Fruit fly (Drosophila melanogaster) Kc167 (cell line): ENCODE results near the gene ham.

Source experiments
- h ChIP-seq: fragments of >200 bp; optimal IDR thresholded peaks from 3 replicates; lab custom pipeline; 2018; ENCODE audit warnings: missing external identifiers
- psq ChIP-seq: fragments of >200 bp; optimal IDR thresholded peaks from 2 replicates; lab custom pipeline; 2017; ENCODE audit warnings: missing external identifiers

DNA sequence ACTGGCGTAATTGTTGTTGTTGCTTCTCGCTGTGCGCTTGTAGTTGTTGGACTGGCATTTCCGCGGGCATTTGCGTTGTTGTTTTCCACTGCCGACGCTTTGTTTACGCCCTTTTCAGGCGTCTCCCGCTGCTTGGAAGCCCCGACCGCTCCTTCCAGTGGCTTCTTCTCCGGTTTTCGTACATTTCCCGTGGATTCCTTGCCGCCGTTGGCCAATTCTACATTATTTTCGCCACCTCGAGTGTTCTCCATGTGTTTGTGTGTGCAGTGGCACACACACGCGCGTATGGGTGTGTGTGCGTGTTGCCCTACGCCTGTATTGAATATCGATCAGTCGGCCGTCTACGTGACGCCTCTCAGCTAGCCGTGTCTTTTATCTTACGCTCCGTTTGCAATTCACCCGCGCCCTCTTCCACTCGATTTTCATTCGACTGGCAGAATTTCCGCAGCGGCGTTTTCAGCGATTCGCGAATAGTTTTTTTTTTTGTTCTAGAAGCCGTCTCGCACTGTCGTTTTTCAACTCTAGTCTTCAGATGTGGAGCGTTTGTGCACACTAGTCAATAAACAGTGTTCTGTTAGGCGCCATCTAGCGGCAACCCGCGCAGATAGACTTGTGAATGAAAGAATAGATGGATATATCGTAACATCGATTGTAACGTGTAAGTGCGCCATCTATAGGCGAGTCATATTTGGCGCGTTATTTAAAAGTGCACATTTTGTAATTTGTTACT is 46.6 kb upstream of the ham start, which contains the start of gene CG10600:
- TF ChIP-seq h (lab: Kevin White, UChicago) (no peak), psq (lab: Kevin White, UChicago) (no peak)
